Fruit fly (Drosophila melanogaster) whole organism, pupa: ENCODE measurements around the gene CG34290.
A peak's percentile ranks its signal among the peaks of the same experiment; 100 is the strongest.

ENCODE experiments used
- CG15710 ChIP-seq: fragments of 200-800 bp; sonication (Bioruptor generic); optimal IDR thresholded peaks from 2 replicates; lab custom pipeline; 2018; ENCODE audit warnings: missing biosample characterization, mild to moderate bottlenecking, missing genetic modification characterization, moderate library complexity
- CG17806 ChIP-seq: fragments of 200-800 bp; sonication (Bioruptor generic); optimal IDR thresholded peaks from 2 replicates; lab custom pipeline; 2018; ENCODE audit warnings: missing biosample characterization, mild to moderate bottlenecking, missing genetic modification characterization, moderate library complexity
- CG34367 ChIP-seq: fragments of 200-800 bp; sonication (Bioruptor generic); optimal IDR thresholded peaks from 2 replicates; lab custom pipeline; 2018; ENCODE audit warnings: missing biosample characterization, mild to moderate bottlenecking, missing genetic modification characterization
- CG4496 ChIP-seq: fragments of 200-800 bp; sonication (Bioruptor generic); IDR thresholded peaks from 3 replicates; pipeline ENCODE4 v1.3.6; 2022; ENCODE audit warnings: missing biosample characterization, missing genetic modification characterization
- CG8159 ChIP-seq: fragments of 200-800 bp; sonication (Bioruptor generic); optimal IDR thresholded peaks from 3 replicates; lab custom pipeline; 2018; ENCODE audit warnings: missing biosample characterization, mild to moderate bottlenecking, missing genetic modification characterization, moderate library complexity
- CG9948 ChIP-seq: fragments of 200-800 bp; sonication (Bioruptor generic); optimal IDR thresholded peaks from 2 replicates; lab custom pipeline; 2018; ENCODE audit warnings: missing biosample characterization, mild to moderate bottlenecking, missing genetic modification characterization, moderate library complexity
- Ets98B ChIP-seq: fragments of 200-800 bp; sonication (Bioruptor generic); IDR thresholded peaks from 2 replicates; pipeline ENCODE4 v1.3.6; 2022; ENCODE audit warnings: missing biosample characterization, missing genetic modification characterization
- Pif1B ChIP-seq: fragments of 200-800 bp; sonication (Bioruptor generic); optimal IDR thresholded peaks from 3 replicates; lab custom pipeline; 2016; ENCODE audit warnings: missing biosample characterization, missing genetic modification characterization
- fd96Ca ChIP-seq: fragments of 200-800 bp; sonication (Bioruptor generic); IDR thresholded peaks from 3 replicates; pipeline ENCODE4 v1.3.6; 2022; ENCODE audit warnings: missing biosample characterization, missing genetic modification characterization

DNA sequence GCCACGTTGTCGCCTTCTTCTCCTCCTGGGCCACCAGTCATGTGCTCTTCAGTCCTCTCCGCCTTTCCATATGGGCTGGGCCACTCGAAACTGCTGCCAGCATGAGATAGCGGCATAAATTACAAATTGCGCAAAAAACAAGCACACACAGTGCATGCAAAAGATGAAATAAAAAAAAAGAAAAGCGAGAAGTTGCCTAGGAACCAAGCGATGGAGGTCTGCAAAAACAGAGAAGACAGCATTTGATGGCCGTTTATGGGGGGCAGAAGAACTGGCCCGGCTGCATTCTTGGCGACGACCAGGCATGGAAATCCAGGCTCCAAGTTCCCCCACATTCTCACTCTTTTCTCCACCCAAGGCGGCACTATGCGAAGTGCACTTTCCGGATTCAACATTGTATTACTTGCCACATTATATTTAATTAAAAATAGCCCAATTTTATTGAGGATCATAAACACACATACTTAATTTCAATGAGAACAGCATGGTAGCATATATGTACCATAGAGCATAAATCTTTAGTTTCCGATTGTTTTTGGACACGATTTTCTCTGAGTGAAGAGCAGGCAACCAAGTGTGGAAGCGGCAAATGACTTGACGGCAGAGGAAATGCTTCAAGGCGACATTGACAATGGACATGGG is 28.1 kb downstream of the CG34290 start:
- TF ChIP-seq CG4496 (GFP tag; lab: Robert Waterston, UW): peak; percentile 18; the same call in 2 of the 3 replicates
- peak; percentile 45 for TF ChIP-seq CG34367 (tag; lab: Kevin White, UChicago)
- 0 out of 3 replicates have a peak, but pooled peaks have one; percentile 32 for TF ChIP-seq fd96Ca (GFP tag; lab: Robert Waterston, UW)
- TF ChIP-seq CG8159 (tag; lab: Kevin White, UChicago): peak; percentile 59
- peak; percentile 54 for TF ChIP-seq CG15710
- TF ChIP-seq CG17806: peak; percentile 73
- TF ChIP-seq Pif1B (GFP tag; lab: Kevin White, UChicago): peak; percentile 76
- TF ChIP-seq Ets98B (GFP tag; lab: Robert Waterston, UW): peak; percentile 19; the same call in 1 of the 2 replicates
- TF ChIP-seq CG9948 (tag; lab: Kevin White, UChicago): peak; percentile 75
